Worm (Caenorhabditis elegans): ENCODE results near the gene F59A6.10.

The F59A6.10 gene

ce11 chrII:4981682-4982404 lies 21.9 kb upstream of the F59A6.10 start:
- no peak for TF ChIP-seq nhr-6 (tag; optimal IDR thresholded peaks at IDR 0.05)
- TF ChIP-seq zip-2 (tag; optimal IDR thresholded peaks at IDR 0.05): no peak
- TF ChIP-seq vab-7 (GFP tag; IDR thresholded peaks at IDR 0.05): no peak
- TF ChIP-seq aha-1 (tag): peak; percentile 40
- TF ChIP-seq gei-8 (GFP tag; optimal IDR thresholded peaks at IDR 0.05): no peak

ce11 chrII:4984151-4984550 lies 19.6 kb upstream of the F59A6.10 start:
- TF ChIP-seq hlh-11 (tag; optimal IDR thresholded peaks at IDR 0.05) (no peak), daf-16 (GFP tag; optimal IDR thresholded peaks at IDR 0.05) (no peak), daf-16 (tag; optimal IDR thresholded peaks at IDR 0.05) (peak; percentile 45), pqm-1 (tag; optimal IDR thresholded peaks at IDR 0.05) (peak; percentile 15)

DNA sequence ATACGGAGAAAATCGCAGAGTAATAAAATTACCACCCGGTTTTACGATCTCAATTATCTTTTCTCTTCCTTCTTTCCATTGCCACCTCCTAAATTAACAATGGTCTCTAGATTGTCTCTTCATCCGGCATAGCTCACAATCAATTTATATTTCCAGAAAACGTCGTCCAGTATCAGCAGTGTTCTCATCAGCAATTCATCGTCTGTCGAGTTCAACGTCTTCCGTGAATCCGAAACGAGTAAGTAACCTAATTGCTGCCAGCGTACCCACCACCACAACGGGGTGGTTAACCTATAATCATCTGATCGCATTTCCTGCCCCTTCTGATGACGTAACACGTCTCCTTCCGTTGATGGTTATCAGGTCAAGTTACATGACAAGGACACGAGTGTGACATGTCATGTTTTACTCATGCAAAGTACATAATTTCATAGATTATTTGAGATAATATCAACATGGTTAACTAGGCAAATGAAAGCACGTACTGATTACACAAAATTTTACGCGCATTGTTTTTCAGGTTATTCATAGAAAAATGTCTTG lies 17.7 kb upstream of the F59A6.10 start:
- peak; percentile 63 for TF ChIP-seq hlh-30 (tag; optimal IDR thresholded peaks at IDR 0.05; ENCODE audit: insufficient read depth)
- no peak for TF ChIP-seq nhr-111 (GFP tag; optimal IDR thresholded peaks at IDR 0.05)
- no peak for TF ChIP-seq mep-1 (tag; optimal IDR thresholded peaks at IDR 0.05)
- no peak for TF ChIP-seq madf-9 (GFP tag; conservative IDR thresholded peaks at IDR 0.05)
- TF ChIP-seq dpl-1 (GFP tag; optimal IDR thresholded peaks at IDR 0.05): no peak
- TF ChIP-seq ceh-32 (tag; optimal IDR thresholded peaks at IDR 0.05; ENCODE audit: poor library complexity): no peak
- no peak for TF ChIP-seq lin-13 (GFP tag; optimal IDR thresholded peaks at IDR 0.05)
- peak; percentile 29; the same call in 1 of the 2 replicates for TF ChIP-seq dmd-6 (GFP tag; IDR thresholded peaks at IDR 0.05)
- TF ChIP-seq egl-43 (GFP tag; IDR thresholded peaks at IDR 0.05): no peak
- TF ChIP-seq saeg-2 (GFP tag; IDR thresholded peaks at IDR 0.05): no peak
- no peak for TF ChIP-seq ceh-44 (GFP tag; IDR thresholded peaks at IDR 0.05)
- TF ChIP-seq unc-62 (GFP tag; optimal IDR thresholded peaks at IDR 0.05 in 1 of 2): peak in 1 of 2 experiments; percentile 95
- no peak for TF ChIP-seq unc-62 (tag; optimal IDR thresholded peaks at IDR 0.05)

- TF ChIP-seq fkh-10 (GFP tag; optimal IDR thresholded peaks at IDR 0.05): no peak
- no peak for TF ChIP-seq lir-3 (tag; optimal IDR thresholded peaks at IDR 0.05)
- no peak for TF ChIP-seq R02D3.7 (tag; optimal IDR thresholded peaks at IDR 0.05)
- TF ChIP-seq fos-1 (tag; optimal IDR thresholded peaks at IDR 0.05): no peak
- no peak for TF ChIP-seq ZK337.2 (GFP tag; IDR thresholded peaks at IDR 0.05)
- TF ChIP-seq nhr-10 (tag; optimal IDR thresholded peaks at IDR 0.05): no peak
- no peak for TF ChIP-seq T26A8.4 (GFP tag; IDR thresholded peaks at IDR 0.05)
- TF ChIP-seq lim-7 (GFP tag; IDR thresholded peaks at IDR 0.05): no peak
- TF ChIP-seq nhr-111 (GFP tag; optimal IDR thresholded peaks at IDR 0.05): no peak
- no peak for TF ChIP-seq snpc-1.2 (GFP tag; IDR thresholded peaks at IDR 0.05)
- no peak for TF ChIP-seq spr-1 (tag; optimal IDR thresholded peaks at IDR 0.05)
- TF ChIP-seq jun-1 (tag; optimal IDR thresholded peaks at IDR 0.05): no peak
- TF ChIP-seq ceh-32 (tag; optimal IDR thresholded peaks at IDR 0.05; ENCODE audit: poor library complexity): no peak
- no peak for TF ChIP-seq ceh-62 (tag; optimal IDR thresholded peaks at IDR 0.05)
These were observed 17.1 kb upstream of the F59A6.10 start for ce11 chrII:4986664-4987063.

ce11 chrII:4987257-4987656 lies 16.5 kb upstream of the F59A6.10 start:
- TF ChIP-seq ztf-7 (tag; optimal IDR thresholded peaks at IDR 0.05): no peak
- no peak for TF ChIP-seq ZK546.5 (tag; optimal IDR thresholded peaks at IDR 0.05)
- no peak for TF ChIP-seq R02D3.7 (tag; optimal IDR thresholded peaks at IDR 0.05)
- no peak for TF ChIP-seq lin-13 (GFP tag; optimal IDR thresholded peaks at IDR 0.05)
- TF ChIP-seq nhr-25 (tag; optimal IDR thresholded peaks at IDR 0.05; ENCODE audit: borderline replicate concordance, insufficient read depth): no peak
- no peak for TF ChIP-seq aha-1 (tag)
- no peak for TF ChIP-seq daf-12 (tag; optimal IDR thresholded peaks at IDR 0.05)
- no peak for TF ChIP-seq daf-16 (GFP tag; optimal IDR thresholded peaks at IDR 0.05)
- no peak for TF ChIP-seq daf-16 (tag; optimal IDR thresholded peaks at IDR 0.05)
- no peak for TF ChIP-seq Y75B8A.6 (GFP tag; IDR thresholded peaks at IDR 0.05)
- no peak for TF ChIP-seq D1046.2 (GFP tag; IDR thresholded peaks at IDR 0.05)
- no peak for TF ChIP-seq nhr-10 (tag; optimal IDR thresholded peaks at IDR 0.05)
- no peak for TF ChIP-seq zfp-2 (tag; optimal IDR thresholded peaks at IDR 0.05)
- no peak for TF ChIP-seq nhr-77 (tag; optimal IDR thresholded peaks at IDR 0.05)
- TF ChIP-seq sdz-12 (GFP tag; optimal IDR thresholded peaks at IDR 0.05): no peak
- TF ChIP-seq lin-15B (tag; optimal IDR thresholded peaks at IDR 0.05): no peak
- TF ChIP-seq hlh-30 (tag; optimal IDR thresholded peaks at IDR 0.05; ENCODE audit: insufficient read depth): no peak
